Worm (Caenorhabditis elegans) whole organism, late embryonic: ENCODE data around the gene tbb-1.

Experiments
- Y22D7AL.16 ChIP-seq: sonication (generic microtip); optimal IDR thresholded peaks from 2 replicates; lab custom pipeline; 2016; ENCODE audit warnings: missing genetic modification characterization, missing compliant biosample characterization
- ama-1 ChIP-seq: fragments of 150-350 bp; optimal IDR thresholded peaks from 2 replicates; lab custom pipeline; 2014
- ceh-45 ChIP-seq: fragments of 200-800 bp; sonication (Bioruptor generic); IDR thresholded peaks from 2 replicates; pipeline ENCODE4 v1.3.6; 2022; ENCODE audit warnings: missing genetic modification reagents, missing genetic modification characterization, missing compliant biosample characterization
- madf-2 ChIP-seq: sonication (generic microtip); optimal IDR thresholded peaks from 2 replicates; lab custom pipeline; 2017; ENCODE audit warnings: missing genetic modification characterization, missing compliant biosample characterization
- sox-4 ChIP-seq: sonication (generic microtip); optimal IDR thresholded peaks from 2 replicates; lab custom pipeline; 2017; ENCODE audit warnings: mild to moderate bottlenecking, missing genetic modification characterization, inconsistent platforms, missing compliant biosample characterization

- TF ChIP-seq ceh-45 (GFP tag; lab: Robert Waterston, UW), result no peak
- no peak for TF ChIP-seq sox-4 (tag; lab: Kevin White, UChicago)
- TF ChIP-seq Y22D7AL.16, result no peak
- TF ChIP-seq ama-1 (lab: Kevin White, UChicago), result no peak
- no peak for TF ChIP-seq madf-2 (tag; lab: Kevin White, UChicago)
Measured at ce11 chrIII:10719057-10719456, 23.2 kb downstream of the tbb-1 start.
